Worm (Caenorhabditis elegans): ENCODE measurements around the gene his-41.

- no peak for TF ChIP-seq lsy-2 (tag; optimal IDR thresholded peaks at IDR 0.05)
- no peak for TF ChIP-seq nhr-41 (GFP tag; IDR thresholded peaks at IDR 0.05)
- TF ChIP-seq zip-11 (GFP tag; IDR thresholded peaks at IDR 0.05) = no peak
- TF ChIP-seq mdl-1 (tag; optimal IDR thresholded peaks at IDR 0.05) = no peak
- no peak for TF ChIP-seq Y48G9A.11 (GFP tag; IDR thresholded peaks at IDR 0.05)
- TF ChIP-seq lin-13 (GFP tag; optimal IDR thresholded peaks at IDR 0.05) = no peak
- TF ChIP-seq madf-5 (GFP tag; IDR thresholded peaks at IDR 0.05) = no peak
- no peak for TF ChIP-seq madf-9 (GFP tag; conservative IDR thresholded peaks at IDR 0.05)
- TF ChIP-seq spr-1 (tag; optimal IDR thresholded peaks at IDR 0.05) = no peak
Observed at ce11 chrV:9563585-9563984, 18.2 kb downstream of the his-41 start.
